Worm (Caenorhabditis elegans) whole organism, L4 larva: ENCODE data around the gene K10G4.5.

Source experiments
- ama-1 ChIP-seq: fragments of 150-350 bp; optimal IDR thresholded peaks from 2 replicates; lab custom pipeline; 2014; ENCODE audit warnings: inconsistent platforms, mixed read lengths
- duxl-1 ChIP-seq: sonication (generic microtip); optimal IDR thresholded peaks from 2 replicates; lab custom pipeline; 2016; ENCODE audit warnings: mild to moderate bottlenecking, missing genetic modification characterization, moderate library complexity, missing compliant biosample characterization; ENCODE audit not compliant: poor library complexity
- fkh-10 ChIP-seq: fragments of 150-350 bp; optimal IDR thresholded peaks from 2 replicates; lab custom pipeline; 2014; ENCODE audit warnings: missing biosample characterization, missing genetic modification reagents, missing genetic modification characterization
- madf-9 ChIP-seq: fragments of 200-800 bp; sonication (Bioruptor generic); conservative IDR thresholded peaks from 2 replicates; pipeline ENCODE4 v1.3.6; 2022; ENCODE audit warnings: missing genetic modification reagents, missing genetic modification characterization, missing compliant biosample characterization
- nhr-10 ChIP-seq: fragments of 150-350 bp; optimal IDR thresholded peaks from 2 replicates; lab custom pipeline; 2014; ENCODE audit warnings: missing biosample characterization, missing genetic modification characterization
- nhr-41 ChIP-seq: fragments of 200-800 bp; sonication (Bioruptor generic); IDR thresholded peaks from 2 replicates; pipeline ENCODE4 v1.3.6; 2022; ENCODE audit warnings: missing genetic modification reagents, missing genetic modification characterization, missing compliant biosample characterization
- unc-130 ChIP-seq: sonication (generic microtip); optimal IDR thresholded peaks from 2 replicates; lab custom pipeline; 2016; ENCODE audit warnings: missing genetic modification reagents, missing genetic modification characterization, missing compliant biosample characterization
- zip-11 ChIP-seq: fragments of 200-800 bp; sonication (Bioruptor generic); IDR thresholded peaks from 2 replicates; pipeline ENCODE4 v1.3.6; 2022; ENCODE audit warnings: missing genetic modification characterization, missing compliant biosample characterization
- ztf-11 ChIP-seq: fragments of 150-350 bp; optimal IDR thresholded peaks from 2 replicates; lab custom pipeline; 2014; ENCODE audit warnings: missing biosample characterization, missing genetic modification characterization
- ztf-7 ChIP-seq: fragments of 150-350 bp; optimal IDR thresholded peaks from 2 replicates; lab custom pipeline; 2014; ENCODE audit warnings: missing biosample characterization, missing genetic modification characterization

- TF ChIP-seq ztf-11 (tag; lab: Kevin White, UChicago) (no peak), madf-9 (no peak), fkh-10 (GFP tag; lab: Kevin White, UChicago) (no peak), ztf-7 (tag; lab: Kevin White, UChicago) (no peak), nhr-41 (no peak), nhr-10 (tag; lab: Kevin White, UChicago) (no peak), unc-130 (no peak), ama-1 (lab: Kevin White, UChicago) (no peak), duxl-1 (peak; percentile 56), zip-11 (GFP tag; lab: Robert Waterston, UW) (no peak)
Observed at ce11 chrV:17344876-17345275, 43.6 kb upstream of the K10G4.5 start, which contains the start of the genes fbxa-188 and fbxa-189.
